Worm (Caenorhabditis elegans) whole organism, late embryonic: Measurements from ENCODE around the gene dop-2.
A peak's percentile ranks its signal among the peaks of the same experiment; 100 is the strongest.

Experiments
- C08G9.2 ChIP-seq: sonication (generic microtip); optimal IDR thresholded peaks from 2 replicates; lab custom pipeline; 2016; ENCODE audit warnings: mild to moderate bottlenecking, missing genetic modification characterization, moderate library complexity, missing compliant biosample characterization
- F13H6.1 ChIP-seq: sonication (generic microtip); optimal IDR thresholded peaks from 2 replicates; lab custom pipeline; 2016; ENCODE audit warnings: missing genetic modification characterization, missing compliant biosample characterization
- K02D7.2 ChIP-seq: sonication (generic microtip); optimal IDR thresholded peaks from 2 replicates; lab custom pipeline; 2017; ENCODE audit warnings: mild to moderate bottlenecking, missing genetic modification characterization, missing compliant biosample characterization
- T23F11.4 ChIP-seq: fragments of 200-800 bp; sonication (Bioruptor generic); optimal IDR thresholded peaks from 2 replicates; lab custom pipeline; 2018; ENCODE audit warnings: mild to moderate bottlenecking, missing genetic modification characterization, missing compliant biosample characterization
- Y22D7AL.16 ChIP-seq: sonication (generic microtip); optimal IDR thresholded peaks from 2 replicates; lab custom pipeline; 2016; ENCODE audit warnings: missing genetic modification characterization, missing compliant biosample characterization
- ahr-1 ChIP-seq: sonication (generic microtip); optimal IDR thresholded peaks from 2 replicates; lab custom pipeline; 2016; ENCODE audit warnings: missing genetic modification characterization, missing compliant biosample characterization
- ama-1 ChIP-seq: fragments of 150-350 bp; optimal IDR thresholded peaks from 2 replicates; lab custom pipeline; 2014
- ceh-14 ChIP-seq: sonication (generic microtip); optimal IDR thresholded peaks from 2 replicates; lab custom pipeline; 2016; ENCODE audit warnings: missing genotype, missing genetic modification characterization, missing compliant biosample characterization
- ceh-18 ChIP-seq: sonication (generic microtip); optimal IDR thresholded peaks from 2 replicates; lab custom pipeline; 2016; ENCODE audit warnings: missing genetic modification characterization, missing compliant biosample characterization
- ceh-19 ChIP-seq: fragments of 200-800 bp; sonication (Bioruptor generic); optimal IDR thresholded peaks from 2 replicates; lab custom pipeline; 2018; ENCODE audit warnings: mild to moderate bottlenecking, missing genetic modification characterization, missing compliant biosample characterization
- ceh-22 ChIP-seq: sonication (generic microtip); optimal IDR thresholded peaks from 2 replicates; lab custom pipeline; 2017; ENCODE audit warnings: missing biosample characterization, missing genetic modification characterization
- ceh-31 ChIP-seq: sonication (generic microtip); optimal IDR thresholded peaks from 2 replicates; lab custom pipeline; 2016; ENCODE audit warnings: missing genetic modification characterization, missing compliant biosample characterization
- ceh-34 ChIP-seq: sonication (generic microtip); optimal IDR thresholded peaks from 2 replicates; lab custom pipeline; 2016; ENCODE audit warnings: mild to moderate bottlenecking, missing genetic modification characterization, missing compliant biosample characterization
- ceh-48 ChIP-seq: sonication (generic microtip); optimal IDR thresholded peaks from 2 replicates; lab custom pipeline; 2016; ENCODE audit warnings: missing genetic modification characterization, inconsistent platforms, missing compliant biosample characterization
- ceh-6 ChIP-seq: fragments of 200-800 bp; sonication (Bioruptor generic); optimal IDR thresholded peaks from 2 replicates; lab custom pipeline; 2018; ENCODE audit warnings: mild to moderate bottlenecking, missing genetic modification characterization, missing compliant biosample characterization
- che-1 ChIP-seq: sonication (generic microtip); optimal IDR thresholded peaks from 2 replicates; lab custom pipeline; 2016; ENCODE audit warnings: mild to moderate bottlenecking, missing genetic modification characterization, missing compliant biosample characterization
- dmd-4 ChIP-seq: sonication (generic microtip); optimal IDR thresholded peaks from 2 replicates; lab custom pipeline; 2016; ENCODE audit warnings: borderline replicate concordance, missing genetic modification characterization, missing compliant biosample characterization
- dve-1 ChIP-seq: sonication (generic microtip); optimal IDR thresholded peaks from 2 replicates; lab custom pipeline; 2017; ENCODE audit warnings: antibody characterized with exemption, mild to moderate bottlenecking, missing genetic modification characterization, missing compliant biosample characterization
- elt-2 ChIP-seq: sonication (generic microtip); optimal IDR thresholded peaks from 2 replicates; lab custom pipeline; 2016; ENCODE audit warnings: missing genetic modification reagents, missing genetic modification characterization, missing compliant biosample characterization
- elt-4 ChIP-seq: sonication (generic microtip); optimal IDR thresholded peaks from 2 replicates; lab custom pipeline; 2016; ENCODE audit warnings: missing genetic modification characterization, missing compliant biosample characterization
- eyg-1 ChIP-seq: sonication (generic microtip); optimal IDR thresholded peaks from 2 replicates; lab custom pipeline; 2016; ENCODE audit warnings: missing genotype, missing genetic modification characterization, missing compliant biosample characterization
- fax-1 ChIP-seq: sonication (generic microtip); optimal IDR thresholded peaks from 2 replicates; lab custom pipeline; 2016; ENCODE audit warnings: missing genotype, missing genetic modification characterization, missing compliant biosample characterization
- fkh-10 ChIP-seq: fragments of 150-350 bp; optimal IDR thresholded peaks from 2 replicates; lab custom pipeline; 2014; ENCODE audit warnings: missing biosample characterization, missing genetic modification reagents, missing genetic modification characterization
- fkh-6 ChIP-seq: sonication (generic microtip); optimal IDR thresholded peaks from 2 replicates; lab custom pipeline; 2016; ENCODE audit warnings: missing genetic modification characterization, missing compliant biosample characterization
- gmeb-2 ChIP-seq: sonication (generic microtip); optimal IDR thresholded peaks from 2 replicates; lab custom pipeline; 2016; ENCODE audit warnings: missing genetic modification characterization, inconsistent platforms, missing compliant biosample characterization
- hlh-6 ChIP-seq: sonication (generic microtip); optimal IDR thresholded peaks from 2 replicates; lab custom pipeline; 2016; ENCODE audit warnings: missing genotype, missing genetic modification characterization, missing compliant biosample characterization
- hlh-8 ChIP-seq: sonication (generic microtip); optimal IDR thresholded peaks from 2 replicates; lab custom pipeline; 2016; ENCODE audit warnings: missing genotype, missing genetic modification characterization, missing compliant biosample characterization
- madf-2 ChIP-seq: sonication (generic microtip); optimal IDR thresholded peaks from 2 replicates; lab custom pipeline; 2017; ENCODE audit warnings: missing genetic modification characterization, missing compliant biosample characterization
- mec-3 ChIP-seq: sonication (generic microtip); optimal IDR thresholded peaks from 2 replicates; lab custom pipeline; 2016; ENCODE audit warnings: borderline replicate concordance, missing genetic modification characterization, missing compliant biosample characterization
- nfya-1 ChIP-seq: sonication (generic microtip); optimal IDR thresholded peaks from 2 replicates; lab custom pipeline; 2017; ENCODE audit warnings: missing genetic modification characterization, mild to moderate bottlenecking, missing compliant biosample characterization, antibody characterized with exemption, moderate library complexity
- nhr-11 ChIP-seq: fragments of 150-350 bp; optimal IDR thresholded peaks from 2 replicates; lab custom pipeline; 2014; ENCODE audit warnings: missing biosample characterization, missing genetic modification characterization
- nhr-232 ChIP-seq: sonication (generic microtip); optimal IDR thresholded peaks from 2 replicates; lab custom pipeline; 2016; ENCODE audit warnings: missing genetic modification characterization, missing compliant biosample characterization
- odd-2 ChIP-seq: sonication (generic microtip); optimal IDR thresholded peaks from 2 replicates; lab custom pipeline; 2017; ENCODE audit warnings: antibody characterized with exemption, mild to moderate bottlenecking, missing genetic modification characterization, missing compliant biosample characterization
- pat-9 ChIP-seq: fragments of 200-800 bp; sonication (Bioruptor generic); optimal IDR thresholded peaks from 2 replicates; lab custom pipeline; 2018; ENCODE audit warnings: mild to moderate bottlenecking, missing genetic modification characterization, moderate library complexity, missing compliant biosample characterization
- pax-1 ChIP-seq: fragments of 150-350 bp; optimal IDR thresholded peaks from 2 replicates; lab custom pipeline; 2014; ENCODE audit warnings: missing biosample characterization, missing genetic modification characterization
- pqm-1 ChIP-seq: sonication (generic microtip); optimal IDR thresholded peaks from 2 replicates; lab custom pipeline; 2016; ENCODE audit warnings: missing genetic modification characterization, missing compliant biosample characterization
- pros-1 ChIP-seq: fragments of 150-350 bp; optimal IDR thresholded peaks from 2 replicates; lab custom pipeline; 2014; ENCODE audit warnings: missing biosample characterization, missing genetic modification reagents, missing genetic modification characterization
- ref-2 ChIP-seq: sonication (generic microtip); optimal IDR thresholded peaks from 2 replicates; lab custom pipeline; 2016; ENCODE audit warnings: missing genetic modification characterization, missing compliant biosample characterization
- rnt-1 ChIP-seq: sonication (generic microtip); optimal IDR thresholded peaks from 2 replicates; lab custom pipeline; 2016; ENCODE audit warnings: missing genetic modification characterization, missing compliant biosample characterization
- sdc-2 ChIP-seq: sonication (generic microtip); optimal IDR thresholded peaks from 2 replicates; lab custom pipeline; 2016; ENCODE audit warnings: missing genotype, missing genetic modification characterization, missing compliant biosample characterization
- sox-2 ChIP-seq: fragments of 200-800 bp; sonication (Bioruptor generic); IDR thresholded peaks from 2 replicates; pipeline ENCODE4 v1.3.6; 2022; ENCODE audit warnings: missing genetic modification reagents, missing genetic modification characterization, missing compliant biosample characterization
- sox-4 ChIP-seq: sonication (generic microtip); optimal IDR thresholded peaks from 2 replicates; lab custom pipeline; 2017; ENCODE audit warnings: mild to moderate bottlenecking, missing genetic modification characterization, inconsistent platforms, missing compliant biosample characterization
- tbx-2 ChIP-seq: sonication (generic microtip); optimal IDR thresholded peaks from 2 replicates; lab custom pipeline; 2016; ENCODE audit warnings: missing genetic modification characterization, missing compliant biosample characterization
- tbx-7 ChIP-seq: sonication (generic microtip); optimal IDR thresholded peaks from 2 replicates; lab custom pipeline; 2016; ENCODE audit warnings: missing genotype, missing genetic modification characterization, missing compliant biosample characterization
- ttx-3 ChIP-seq: sonication (generic microtip); optimal IDR thresholded peaks from 2 replicates; lab custom pipeline; 2016; ENCODE audit warnings: missing genetic modification reagents, missing genetic modification characterization, missing compliant biosample characterization
- unc-42 ChIP-seq: sonication (generic microtip); optimal IDR thresholded peaks from 2 replicates; lab custom pipeline; 2016; ENCODE audit warnings: missing genotype, missing genetic modification characterization, missing compliant biosample characterization
- unc-55 ChIP-seq: sonication (generic microtip); optimal IDR thresholded peaks from 2 replicates; lab custom pipeline; 2017; ENCODE audit warnings: missing biosample characterization, missing genetic modification reagents, missing genetic modification characterization
- zip-5 ChIP-seq: sonication (generic microtip); optimal IDR thresholded peaks from 2 replicates; lab custom pipeline; 2016; ENCODE audit warnings: missing genetic modification characterization, missing compliant biosample characterization
- ztf-16 ChIP-seq: sonication (generic microtip); optimal IDR thresholded peaks from 2 replicates; lab custom pipeline; 2017; ENCODE audit warnings: missing genetic modification characterization, missing compliant biosample characterization

Gene dop-2

DNA sequence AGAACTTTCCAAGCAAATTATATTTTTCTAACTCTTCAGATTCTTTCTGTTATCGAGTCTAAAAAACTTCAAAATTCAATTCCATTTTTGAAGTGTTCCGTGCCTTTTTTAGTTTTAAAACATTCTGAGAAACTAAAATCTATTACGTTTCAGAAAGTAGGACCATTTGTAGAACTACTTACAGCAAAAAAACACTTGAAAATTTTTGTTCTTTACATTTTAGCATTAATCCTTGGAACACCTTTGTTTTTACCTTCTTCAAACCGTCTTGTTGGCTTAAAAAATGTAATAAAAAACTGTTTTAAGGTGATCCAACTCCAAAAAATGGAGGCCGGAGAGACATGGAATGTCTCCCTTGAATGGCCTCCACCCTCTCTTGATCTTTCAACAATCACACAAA lies at the start of gene dop-2:
TSS of gene dop-2 (plus strand) at position 301 of the 400 bp plus-strand sequence.
- TF ChIP-seq elt-2 (tag; lab: Kevin White, UChicago), result no peak
- TF ChIP-seq pat-9 (tag; lab: Kevin White, UChicago), result no peak
- TF ChIP-seq elt-4 (tag; lab: Kevin White, UChicago), result no peak
- no peak for TF ChIP-seq pqm-1
- no peak for TF ChIP-seq unc-42
- no peak for TF ChIP-seq ceh-31 (tag; lab: Kevin White, UChicago)
- no peak for TF ChIP-seq ceh-34 (tag; lab: Kevin White, UChicago)
- TF ChIP-seq sox-2, result no peak
- TF ChIP-seq hlh-6 (tag; lab: Kevin White, UChicago), result no peak
- TF ChIP-seq ttx-3 (tag; lab: Kevin White, UChicago), result no peak
- no peak for TF ChIP-seq T23F11.4 (GFP tag; lab: Kevin White, UChicago)
- TF ChIP-seq sdc-2, result no peak
- no peak for TF ChIP-seq Y22D7AL.16 (tag; lab: Kevin White, UChicago)
- TF ChIP-seq hlh-8, result no peak
- TF ChIP-seq ceh-6 (GFP tag; lab: Kevin White, UChicago), result no peak
- no peak for TF ChIP-seq ahr-1 (tag; lab: Kevin White, UChicago)

DNA sequence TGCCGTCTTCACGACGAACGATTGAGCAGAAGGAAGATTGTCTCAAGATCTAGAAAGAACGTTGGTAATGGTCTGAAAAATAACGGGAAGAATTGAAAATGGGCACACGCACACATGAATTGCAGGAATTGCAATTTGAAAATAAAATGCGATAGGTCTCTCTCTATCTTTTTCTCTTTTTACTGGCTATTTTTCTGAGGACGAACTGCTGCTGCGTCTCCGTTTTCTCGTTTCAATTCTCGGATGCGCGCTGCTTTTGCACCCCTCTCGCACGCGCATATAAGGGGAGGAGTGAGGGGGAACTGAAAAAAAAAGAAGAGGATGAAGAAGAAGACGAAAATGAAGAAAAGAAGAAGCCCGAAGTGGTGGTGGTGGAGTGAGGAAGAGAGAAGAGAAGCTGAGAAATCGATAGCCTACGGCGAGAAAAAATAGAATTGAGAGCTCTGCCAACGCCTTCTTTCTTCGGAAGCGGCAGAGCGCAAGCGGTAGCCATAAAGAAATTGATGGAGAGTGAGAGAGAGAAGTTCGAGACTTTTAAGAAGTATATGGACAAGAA lies 46.7 kb upstream of the dop-2 start, which contains the start of gene rgef-1:
TSS of gene rgef-1 (minus strand) at position 51 of the 556 bp plus-strand sequence.
- TF ChIP-seq sox-4 (tag; lab: Kevin White, UChicago) (no peak), K02D7.2 (tag; lab: Kevin White, UChicago) (no peak), ref-2 (tag; lab: Kevin White, UChicago) (peak; percentile 20), eyg-1 (no peak), ama-1 (lab: Kevin White, UChicago) (no peak), nhr-232 (no peak), fax-1 (tag; lab: Kevin White, UChicago) (no peak), pros-1 (tag; lab: Kevin White, UChicago) (peak; percentile 17), F13H6.1 (tag; lab: Kevin White, UChicago) (no peak), unc-42 (peak; percentile 87), C08G9.2 (peak; percentile 33), ceh-19 (peak; percentile 44), ttx-3 (tag; lab: Kevin White, UChicago) (no peak), pat-9 (tag; lab: Kevin White, UChicago) (no peak), nfya-1 (tag; lab: Kevin White, UChicago) (peak; percentile 47), ceh-31 (tag; lab: Kevin White, UChicago) (peak; percentile 85), ceh-14 (tag; lab: Kevin White, UChicago) (peak; percentile 76), hlh-6 (tag; lab: Kevin White, UChicago) (no peak), che-1 (tag; lab: Kevin White, UChicago) (no peak), ceh-22 (tag; lab: Kevin White, UChicago) (no peak), zip-5 (no peak), sox-2 (no peak), madf-2 (tag; lab: Kevin White, UChicago) (no peak), tbx-2 (tag; lab: Kevin White, UChicago) (peak; percentile 59), gmeb-2 (tag; lab: Kevin White, UChicago) (no peak), ceh-18 (tag; lab: Kevin White, UChicago) (peak; percentile 44), tbx-7 (no peak), pax-1 (tag; lab: Kevin White, UChicago) (no peak), pqm-1 (no peak), fkh-6 (tag; lab: Kevin White, UChicago) (no peak), ceh-48 (tag; lab: Kevin White, UChicago) (peak; percentile 89), rnt-1 (tag; lab: Kevin White, UChicago) (no peak), T23F11.4 (GFP tag; lab: Kevin White, UChicago) (no peak), ztf-16 (tag; lab: Kevin White, UChicago) (no peak), unc-55 (GFP tag; lab: Kevin White, UChicago) (no peak), nhr-11 (tag; lab: Kevin White, UChicago) (no peak), mec-3 (tag; lab: Kevin White, UChicago) (no peak), dmd-4 (no peak), ceh-34 (tag; lab: Kevin White, UChicago) (peak; percentile 37), odd-2 (no peak), fkh-10 (GFP tag; lab: Kevin White, UChicago) (no peak), sdc-2 (no peak), dve-1 (tag; lab: Kevin White, UChicago) (no peak)
